Worm (Caenorhabditis elegans): Measurements from ENCODE around the gene col-180.
A peak's percentile ranks its signal among the peaks of the same experiment; 100 is the strongest.

Gene col-180

DNA sequence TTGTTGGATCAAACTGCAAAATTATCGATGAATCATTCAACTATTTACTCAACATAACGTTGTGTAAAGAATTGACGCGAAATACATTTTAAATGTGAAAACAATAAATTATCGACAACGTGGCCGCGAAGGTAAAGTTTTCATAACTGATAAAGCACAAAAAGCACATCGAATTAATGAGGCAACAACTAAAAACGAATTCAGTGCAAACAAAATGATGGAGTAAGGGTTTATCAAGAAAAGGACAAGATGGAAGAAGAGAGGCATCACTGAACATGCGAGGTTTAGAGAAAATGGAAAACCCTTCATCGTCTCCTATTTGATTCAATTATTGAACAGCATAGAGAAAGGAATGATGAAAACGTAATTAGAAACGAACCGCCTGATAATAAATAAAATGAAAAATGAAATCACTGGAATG lies 11.7 kb upstream of the col-180 start, which contains the start of gene D1053.4 (continued):
- no peak for TF ChIP-seq ceh-63 (GFP tag; optimal IDR thresholded peaks at IDR 0.05)
- no peak for TF ChIP-seq nhr-12 (tag; optimal IDR thresholded peaks at IDR 0.05)
- TF ChIP-seq pqm-1 (tag; optimal IDR thresholded peaks at IDR 0.05) = no peak
- TF ChIP-seq lin-14 (GFP tag; optimal IDR thresholded peaks at IDR 0.05) = peak; percentile 68
- no peak for TF ChIP-seq hlh-17 (GFP tag; optimal IDR thresholded peaks at IDR 0.05; ENCODE audit: borderline replicate concordance)
- TF ChIP-seq zip-4 (GFP tag; optimal IDR thresholded peaks at IDR 0.05) = no peak
- TF ChIP-seq lin-15B (tag; optimal IDR thresholded peaks at IDR 0.05) = no peak
- no peak for TF ChIP-seq nhr-76 (tag; optimal IDR thresholded peaks at IDR 0.05)
- TF ChIP-seq sup-37 (GFP tag; optimal IDR thresholded peaks at IDR 0.05) = no peak

DNA sequence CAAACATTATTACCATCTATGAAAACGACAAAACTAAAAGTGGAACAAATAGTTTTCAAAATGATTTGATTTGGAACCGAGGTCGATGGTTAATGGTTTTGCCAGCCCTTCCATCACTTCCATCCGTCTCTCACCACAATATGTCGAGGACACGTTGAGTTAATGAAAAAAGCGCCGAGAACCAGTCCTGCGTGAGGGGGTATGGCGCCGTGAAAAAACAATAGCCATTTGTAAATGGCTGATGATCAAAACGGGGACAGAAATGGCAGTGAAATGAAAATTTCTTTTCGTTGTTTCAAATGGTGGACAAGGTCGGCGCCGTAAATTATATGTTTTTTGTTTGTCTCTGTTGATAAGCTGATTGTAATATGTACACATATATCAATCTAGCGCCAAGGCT lies 8.0 kb upstream of the col-180 start:
- no peak for TF ChIP-seq mab-9 (GFP tag; IDR thresholded peaks at IDR 0.05)
- TF ChIP-seq nhr-19 (GFP tag; conservative IDR thresholded peaks at IDR 0.05) = no peak
- no peak for TF ChIP-seq C04F5.9 (tag; optimal IDR thresholded peaks at IDR 0.05)
- TF ChIP-seq lsy-2 (tag; optimal IDR thresholded peaks at IDR 0.05) = no peak
- no peak for TF ChIP-seq fos-1 (tag; optimal IDR thresholded peaks at IDR 0.05)
- TF ChIP-seq egl-13 (tag; optimal IDR thresholded peaks at IDR 0.05) = no peak
- TF ChIP-seq nhr-47 (tag; optimal IDR thresholded peaks at IDR 0.05) = no peak
- peak; percentile 88 for TF ChIP-seq nhr-85 (tag)
- no peak for TF ChIP-seq sptf-1 (tag; optimal IDR thresholded peaks at IDR 0.05)
- no peak for TF ChIP-seq Y116A8C.19 (tag; optimal IDR thresholded peaks at IDR 0.05; ENCODE audit: borderline replicate concordance)
- TF ChIP-seq blmp-1 (tag; optimal IDR thresholded peaks at IDR 0.05) = peak; percentile 79
- no peak for TF ChIP-seq mef-2 (tag; optimal IDR thresholded peaks at IDR 0.05)
- no peak for TF ChIP-seq tlp-1 (tag; optimal IDR thresholded peaks at IDR 0.05)
- TF ChIP-seq elt-3 (tag; optimal IDR thresholded peaks at IDR 0.05) = peak in 2 of 6 experiments; percentile 2 to 4
- no peak for TF ChIP-seq hlh-4 (tag; optimal IDR thresholded peaks at IDR 0.05)
- no peak for TF ChIP-seq alr-1 (tag; optimal IDR thresholded peaks at IDR 0.05; ENCODE audit: borderline replicate concordance)
- no peak for TF ChIP-seq egl-27 (tag; optimal IDR thresholded peaks at IDR 0.05)
- no peak for TF ChIP-seq lir-3 (tag; optimal IDR thresholded peaks at IDR 0.05; ENCODE audit: poor library complexity)
- no peak for TF ChIP-seq fkh-4 (tag; optimal IDR thresholded peaks at IDR 0.05; ENCODE audit: borderline replicate concordance)
- TF ChIP-seq unc-62 (GFP tag; optimal IDR thresholded peaks at IDR 0.05) = no peak
- no peak for TF ChIP-seq ceh-8 (GFP tag; optimal IDR thresholded peaks at IDR 0.05)
- no peak for TF ChIP-seq pqm-1 (tag; optimal IDR thresholded peaks at IDR 0.05)
- TF ChIP-seq nhr-12 (tag; optimal IDR thresholded peaks at IDR 0.05) = no peak
- no peak for TF ChIP-seq lin-15B (tag; optimal IDR thresholded peaks at IDR 0.05)
- TF ChIP-seq C34B4.2 (tag; optimal IDR thresholded peaks at IDR 0.05) = no peak
- no peak for TF ChIP-seq rnt-1 (tag; optimal IDR thresholded peaks at IDR 0.05)
- TF ChIP-seq dsc-1 (tag; optimal IDR thresholded peaks at IDR 0.05) = no peak
- TF ChIP-seq vab-15 (tag; optimal IDR thresholded peaks at IDR 0.05) = no peak
- no peak for TF ChIP-seq nhr-76 (tag; optimal IDR thresholded peaks at IDR 0.05)
- TF ChIP-seq aha-1 (tag; optimal IDR thresholded peaks at IDR 0.05) = no peak
- no peak for TF ChIP-seq mep-1 (tag; optimal IDR thresholded peaks at IDR 0.05)
- TF ChIP-seq nhr-71 (tag; optimal IDR thresholded peaks at IDR 0.05) = peak; percentile 0
- TF ChIP-seq nhr-90 (tag; optimal IDR thresholded peaks at IDR 0.05; ENCODE audit: poor library complexity) = peak; percentile 51
- no peak for TF ChIP-seq ama-1 (optimal IDR thresholded peaks at IDR 0.05)
- TF ChIP-seq isw-1 (GFP tag; IDR thresholded peaks at IDR 0.05) = no peak
- TF ChIP-seq skn-1 (tag; optimal IDR thresholded peaks at IDR 0.05) = no peak
- no peak for TF ChIP-seq sup-37 (GFP tag; optimal IDR thresholded peaks at IDR 0.05)
- no peak for TF ChIP-seq swsn-7 (tag; optimal IDR thresholded peaks at IDR 0.05)
- peak; percentile 5; the same call in 1 of the 2 replicates for TF ChIP-seq grh-1 (GFP tag; IDR thresholded peaks at IDR 0.05)
- TF ChIP-seq unc-98 (GFP tag; IDR thresholded peaks at IDR 0.05) = no peak
- no peak for TF ChIP-seq ceh-82 (tag; optimal IDR thresholded peaks at IDR 0.05)
- no peak for TF ChIP-seq aly-2 (tag; optimal IDR thresholded peaks at IDR 0.05)
- TF ChIP-seq fkh-10 (GFP tag; optimal IDR thresholded peaks at IDR 0.05) = no peak
- TF ChIP-seq snu-23 (GFP tag; optimal IDR thresholded peaks at IDR 0.05) = peak; percentile 25
- no peak for TF ChIP-seq ceh-63 (GFP tag; optimal IDR thresholded peaks at IDR 0.05)
- TF ChIP-seq nhr-20 (tag; optimal IDR thresholded peaks at IDR 0.05) = peak; percentile 36
- no peak for TF ChIP-seq nhr-84 (tag; optimal IDR thresholded peaks at IDR 0.05)

Measured in whole organism, L1 larva.